Fruit fly (Drosophila melanogaster): ENCODE results near the gene Cog4.

Gene Cog4

DNA sequence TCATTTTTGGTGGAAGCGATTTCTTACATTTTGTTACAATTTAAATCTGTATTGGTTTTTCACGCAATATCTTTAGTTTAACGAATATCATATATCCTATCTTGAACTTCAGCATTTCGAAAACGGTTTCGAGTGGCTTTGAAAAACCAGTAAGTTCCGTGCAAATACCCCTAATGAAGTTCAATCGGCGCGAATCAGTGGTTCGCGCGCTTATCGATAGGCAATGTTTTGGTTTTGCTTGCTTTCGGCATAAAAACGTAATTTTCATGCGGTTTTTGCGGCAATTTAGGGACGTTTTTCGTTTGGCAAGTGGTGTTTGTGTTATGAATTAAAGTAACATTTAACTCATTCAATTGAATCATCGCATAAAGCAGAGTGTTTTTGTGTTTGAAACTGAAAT, 11.5 kb downstream of the Cog4 start, which contains the start of gene RluA-2:
Gene RluA-2, plus strand, starts transcription at position 195 of the 400 bp plus-strand sequence.
- TF ChIP-seq CG17801 (GFP tag; optimal IDR thresholded peaks at IDR 0.05; ENCODE audit: partially characterized antibody): no peak

dm6 chr2L:10474815-10475214, 13.6 kb downstream of the Cog4 start:
- no peak for TF ChIP-seq CG17801 (GFP tag; optimal IDR thresholded peaks at IDR 0.05; ENCODE audit: partially characterized antibody)

DNA sequence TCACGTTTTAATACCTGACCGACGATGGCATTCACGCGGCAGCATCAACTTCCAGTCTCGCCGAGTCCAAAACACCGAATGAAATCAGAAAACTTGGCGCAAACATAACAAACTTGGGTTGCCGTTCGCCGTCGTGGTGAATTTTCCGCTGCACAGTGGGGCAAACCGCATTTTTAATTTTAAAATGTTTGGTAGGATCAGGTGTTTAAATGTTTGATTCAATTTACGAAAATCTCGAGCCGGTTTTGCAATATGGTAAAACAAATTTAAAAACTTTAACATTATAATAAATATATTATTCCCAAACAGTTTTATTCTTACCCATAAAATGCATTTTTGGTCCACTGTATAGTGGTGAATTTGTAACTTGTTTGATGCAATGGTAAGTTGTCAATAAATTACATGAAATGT, 14.1 kb downstream of the Cog4 start, which contains the start of gene RluA-1:
Gene RluA-1, minus strand, starts transcription at position 82 of the 411 bp plus-strand sequence.
- TF ChIP-seq CG17801 (GFP tag; optimal IDR thresholded peaks at IDR 0.05; ENCODE audit: partially characterized antibody): peak; percentile 72

DNA sequence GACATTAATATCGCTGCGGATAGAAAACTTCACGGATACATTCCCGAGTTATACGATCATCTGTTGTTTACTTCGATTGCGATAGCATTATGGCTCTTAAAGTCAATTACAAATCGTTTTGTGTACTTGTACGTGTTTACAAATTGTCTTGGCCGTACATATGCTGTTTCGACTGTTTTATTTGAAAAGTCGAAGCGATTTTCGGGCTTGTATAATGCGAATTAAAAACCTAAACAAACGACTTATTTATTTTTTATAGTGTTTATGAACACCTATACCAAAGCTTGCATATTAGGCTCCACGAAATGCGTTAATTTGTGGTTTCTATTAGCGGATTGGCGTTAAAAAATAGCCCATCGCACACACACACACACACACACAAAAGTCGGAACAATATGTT, 16.2 kb downstream of the Cog4 start:
- no peak for TF ChIP-seq CG17801 (GFP tag; optimal IDR thresholded peaks at IDR 0.05; ENCODE audit: partially characterized antibody)

DNA sequence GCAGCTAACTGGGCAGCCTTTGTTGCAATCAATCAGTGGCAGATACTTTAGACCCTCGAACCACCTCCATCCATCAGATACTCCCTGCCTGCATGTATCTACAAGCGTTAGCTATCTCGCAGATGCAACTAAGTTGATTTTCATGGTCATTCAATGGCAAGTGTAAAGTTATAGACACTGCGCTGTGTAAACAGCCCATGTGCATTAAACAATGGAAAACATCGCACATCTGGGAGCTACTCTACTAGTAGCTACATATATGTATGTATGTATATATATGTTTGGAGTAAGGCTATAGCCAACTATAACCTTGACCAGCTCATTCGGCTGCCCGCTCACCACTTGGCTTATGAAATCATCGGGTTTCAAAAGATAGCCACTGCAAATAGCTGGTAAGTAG, 18.2 kb downstream of the Cog4 start:
- no peak for TF ChIP-seq CG17801 (GFP tag; optimal IDR thresholded peaks at IDR 0.05; ENCODE audit: partially characterized antibody)

DNA sequence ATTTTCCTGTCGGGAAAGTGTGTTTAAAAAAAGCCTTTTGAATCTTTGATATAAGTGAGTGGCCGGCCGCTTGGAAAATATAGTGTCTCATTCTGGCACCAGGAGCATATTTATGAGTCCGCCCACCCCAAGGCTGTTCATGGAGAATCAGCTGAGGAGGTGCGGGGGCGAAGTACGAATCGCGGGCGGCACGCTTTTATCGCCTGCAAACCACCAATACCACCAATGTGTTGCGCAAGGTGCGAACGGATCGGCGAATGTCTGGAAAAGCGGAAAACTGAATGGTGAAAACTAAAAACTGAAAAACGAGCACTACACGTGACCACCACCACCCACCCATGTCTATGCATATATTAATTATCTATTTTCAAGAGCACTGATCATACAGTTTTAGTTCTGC, 19.4 kb downstream of the Cog4 start:
- TF ChIP-seq CG17801 (GFP tag; optimal IDR thresholded peaks at IDR 0.05; ENCODE audit: partially characterized antibody): no peak

dm6 chr2L:10468388-10468787, 20.0 kb downstream of the Cog4 start:
- TF ChIP-seq CG17801 (GFP tag; optimal IDR thresholded peaks at IDR 0.05; ENCODE audit: partially characterized antibody): no peak

- no peak for TF ChIP-seq CG17801 (GFP tag; optimal IDR thresholded peaks at IDR 0.05; ENCODE audit: partially characterized antibody)
These were observed 21.6 kb downstream of the Cog4 start for dm6 chr2L:10466865-10467270.

- TF ChIP-seq CG17801 (GFP tag; optimal IDR thresholded peaks at IDR 0.05; ENCODE audit: partially characterized antibody): no peak
These were observed 29.4 kb downstream of the Cog4 start for dm6 chr2L:10458979-10459378.

DNA sequence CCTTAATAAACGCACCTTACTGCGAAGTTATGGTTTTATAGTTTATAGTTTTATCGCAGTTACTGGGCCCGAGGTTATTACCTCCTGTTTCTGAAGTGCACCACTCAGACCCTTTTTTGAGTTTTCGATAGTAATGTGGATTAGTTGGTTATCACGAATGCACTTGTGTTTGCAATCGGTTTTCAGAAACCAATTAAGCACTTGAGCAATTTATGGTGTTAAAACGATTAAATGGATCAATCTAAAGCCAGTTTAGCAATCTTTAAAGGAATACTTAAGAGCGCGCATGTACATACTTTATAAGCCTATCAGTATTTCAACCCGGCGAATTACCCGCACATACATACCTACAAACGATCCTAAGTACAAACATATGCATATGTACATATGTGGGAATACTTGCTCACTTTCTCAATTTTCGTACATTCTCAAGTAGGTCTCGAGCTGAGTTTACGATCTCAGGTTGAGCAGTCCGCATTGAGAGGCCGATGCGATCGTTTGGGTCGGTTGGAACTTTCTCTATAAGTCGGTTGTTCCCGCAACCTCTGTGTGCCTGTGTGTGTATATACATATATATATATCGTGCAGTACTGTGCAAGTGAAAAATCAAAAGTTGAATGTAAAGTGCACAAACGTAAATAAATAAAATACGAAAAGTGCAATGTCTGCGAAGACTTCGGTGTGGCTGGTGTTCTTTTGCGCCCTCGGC, 31.1 kb downstream of the Cog4 start, which contains the start of the genes LManI and LManII:
Gene LManI, minus strand, starts transcription at position 51 of the 709 bp plus-strand sequence.
Gene LManII, plus strand, starts transcription at position 468 of the 709 bp plus-strand sequence.
- TF ChIP-seq CG17801 (GFP tag; optimal IDR thresholded peaks at IDR 0.05; ENCODE audit: partially characterized antibody): peak; percentile 45

dm6 chr2L:10455944-10456520, 32.4 kb downstream of the Cog4 start:
- no peak for TF ChIP-seq CG17801 (GFP tag; optimal IDR thresholded peaks at IDR 0.05; ENCODE audit: partially characterized antibody)

DNA sequence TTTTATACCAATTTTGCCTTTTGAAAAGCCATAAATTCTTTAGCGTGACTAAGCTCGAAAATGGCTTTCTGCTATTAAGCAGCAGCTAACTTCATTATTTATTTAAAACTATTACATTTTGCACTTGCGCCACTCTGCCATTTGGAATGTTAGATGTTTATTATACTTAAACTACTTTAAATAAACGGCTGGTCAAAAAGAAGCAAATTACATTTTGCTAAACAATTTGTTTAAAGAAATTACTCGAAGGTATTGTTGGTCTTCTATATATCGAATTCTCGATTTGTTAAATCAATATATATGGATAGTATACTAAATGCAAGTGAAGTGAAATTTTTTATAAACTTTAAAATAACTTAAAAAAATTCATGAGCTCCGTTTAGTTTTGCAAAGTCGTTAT, 36.1 kb downstream of the Cog4 start, which contains the start of gene ppk10:
Gene ppk10, minus strand, starts transcription at position 101 of the 400 bp plus-strand sequence.
- TF ChIP-seq CG17801 (GFP tag; optimal IDR thresholded peaks at IDR 0.05; ENCODE audit: partially characterized antibody): no peak

DNA sequence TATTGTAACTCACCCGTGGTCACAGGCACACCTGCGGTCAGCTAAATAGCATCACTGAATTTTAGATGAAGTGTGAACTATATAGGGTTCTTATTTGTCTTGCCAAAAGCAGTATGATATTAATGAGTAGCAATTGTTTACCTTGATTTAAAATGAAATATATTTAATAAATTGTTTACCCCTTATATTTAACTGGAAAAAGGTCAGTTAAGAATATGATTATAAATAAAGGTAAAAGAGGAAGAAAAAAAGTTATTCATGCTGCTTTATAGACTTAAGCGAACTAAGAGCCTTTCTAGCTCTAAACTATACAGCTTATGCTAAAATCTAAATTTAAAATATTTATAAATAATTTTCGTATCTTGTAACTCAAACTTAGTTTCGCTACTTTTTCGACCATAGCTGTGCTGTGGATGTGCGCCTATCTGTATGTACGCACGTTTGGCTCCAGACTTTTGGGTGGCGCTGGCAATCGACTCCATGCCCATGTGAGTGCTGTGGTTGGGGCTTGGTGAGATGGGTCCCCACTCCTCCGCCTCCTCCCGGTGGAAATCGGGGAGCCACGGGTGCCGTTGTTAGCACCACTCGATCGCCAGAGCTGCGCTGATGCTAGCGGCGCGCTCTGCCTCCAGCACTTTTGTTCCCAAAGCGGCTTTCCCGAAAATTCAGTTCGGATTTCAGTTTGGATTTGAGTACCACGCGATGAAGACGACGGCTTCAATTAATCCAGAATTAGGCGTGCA, 46.2 kb downstream of the Cog4 start, which contains the start of gene loh:
Gene loh, plus strand, starts transcription at position 487 of the 743 bp plus-strand sequence.
- no peak for TF ChIP-seq CG17801 (GFP tag; optimal IDR thresholded peaks at IDR 0.05; ENCODE audit: partially characterized antibody)

DNA sequence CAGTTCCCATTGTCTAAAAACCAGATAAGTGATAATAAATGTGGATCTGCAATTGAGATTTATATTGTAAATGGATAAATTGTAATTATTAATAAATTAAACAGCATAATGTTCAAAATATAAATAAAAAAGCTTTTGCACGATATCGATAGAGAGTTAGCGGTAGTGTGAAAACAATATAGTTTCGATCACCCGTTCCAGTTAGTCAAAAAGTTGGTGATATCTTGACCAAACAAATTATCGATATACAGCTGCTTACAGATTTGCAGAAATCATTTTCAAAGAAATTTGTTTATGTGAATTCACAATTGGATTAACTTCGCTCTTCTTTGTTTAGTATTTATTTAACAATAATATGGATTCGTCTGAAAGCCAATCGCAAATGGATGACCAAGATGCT, 49.2 kb downstream of the Cog4 start, which contains the start of gene Nse4:
Gene Nse4, plus strand, starts transcription at position 267 of the 400 bp plus-strand sequence.
- peak; percentile 31 for TF ChIP-seq CG17801 (GFP tag; optimal IDR thresholded peaks at IDR 0.05; ENCODE audit: partially characterized antibody)

- TF ChIP-seq CG17801 (GFP tag; optimal IDR thresholded peaks at IDR 0.05; ENCODE audit: partially characterized antibody): peak; percentile 29
These were observed 51.1 kb downstream of the Cog4 start, which contains the start of gene STUB1 for dm6 chr2L:10437317-10437716. Gene STUB1 (plus strand): TSS chr2L:10437548.

Data from ovary, adult (tissue).